Worm (Caenorhabditis elegans) whole organism, L1 larva: ENCODE results near the gene lips-17.

Experiments used
- C04F5.9 ChIP-seq: sonication (generic microtip); optimal IDR thresholded peaks from 2 replicates; lab custom pipeline; 2016; ENCODE audit warnings: missing genetic modification characterization, missing compliant biosample characterization
- C16A3.4 ChIP-seq: fragments of 150-350 bp; optimal IDR thresholded peaks from 2 replicates; lab custom pipeline; 2014; ENCODE audit warnings: missing biosample characterization, missing genetic modification characterization
- ama-1 ChIP-seq: fragments of 150-350 bp; optimal IDR thresholded peaks from 2 replicates; lab custom pipeline; 2014
- blmp-1 ChIP-seq: fragments of 150-350 bp; optimal IDR thresholded peaks from 2 replicates; lab custom pipeline; 2014; ENCODE audit warnings: missing biosample characterization, missing genetic modification characterization
- ceh-63 ChIP-seq: fragments of 200-800 bp; sonication (Bioruptor generic); optimal IDR thresholded peaks from 2 replicates; lab custom pipeline; 2018; ENCODE audit warnings: mild to moderate bottlenecking, missing genetic modification characterization, missing compliant biosample characterization
- ceh-8 ChIP-seq: fragments of 200-800 bp; sonication (Bioruptor generic); optimal IDR thresholded peaks from 2 replicates; lab custom pipeline; 2018; ENCODE audit warnings: mild to moderate bottlenecking, missing genetic modification characterization, moderate library complexity, missing compliant biosample characterization
- ceh-82 ChIP-seq, 3 experiments: fragments of 150-350 bp in 1 of 3; sonication (generic microtip) in 2 of 3; optimal IDR thresholded peaks; 2 replicates each; lab custom pipeline; 2014 to 2017; ENCODE audit warnings: missing biosample characterization in 3 of 3, missing genetic modification characterization in 3 of 3
- ceh-88 ChIP-seq: fragments of 200-800 bp; sonication (Bioruptor generic); IDR thresholded peaks from 2 replicates; pipeline ENCODE4 v1.3.6; 2022; ENCODE audit warnings: missing genetic modification characterization, missing compliant biosample characterization
- dpl-1 ChIP-seq, 3 experiments: fragments of 150-350 bp in 2 of 3; sonication (generic microtip) in 1 of 3; optimal IDR thresholded peaks; 2 replicates each; lab custom pipeline; 2014 to 2017; ENCODE audit warnings: missing biosample characterization in 3 of 3, missing genetic modification characterization in 3 of 3, missing genetic modification reagents in 3 of 3
- dsc-1 ChIP-seq: sonication (generic microtip); optimal IDR thresholded peaks from 2 replicates; lab custom pipeline; 2016; ENCODE audit warnings: mild to moderate bottlenecking, missing genetic modification characterization, missing compliant biosample characterization
- egl-13 ChIP-seq: sonication (generic microtip); optimal IDR thresholded peaks from 2 replicates; lab custom pipeline; 2016; ENCODE audit warnings: missing genotype, missing genetic modification reagents, missing genetic modification characterization, missing compliant biosample characterization
- egl-27 ChIP-seq, 2 experiments: fragments of 150-350 bp in 1 of 2; sonication (generic microtip); optimal IDR thresholded peaks; 3 replicates each; lab custom pipeline; 2017 to 2018; ENCODE audit warnings: missing biosample characterization in 2 of 2, missing genetic modification characterization in 2 of 2, missing genetic modification reagents in 2 of 2
- elt-2 ChIP-seq: sonication (generic microtip); optimal IDR thresholded peaks from 2 replicates; lab custom pipeline; 2016; ENCODE audit warnings: missing genetic modification characterization, mild to moderate bottlenecking, inconsistent platforms, missing compliant biosample characterization, missing genetic modification reagents
- elt-3 ChIP-seq, 6 experiments: fragments of 150-350 bp in 1 of 6; sonication (generic microtip); optimal IDR thresholded peaks; 2 replicates each; lab custom pipeline; 2017 to 2018; ENCODE audit warnings: missing biosample characterization in 6 of 6, missing genetic modification characterization in 6 of 6, inconsistent platforms in 1 of 6
- ets-5 ChIP-seq: fragments of 200-800 bp; sonication (Bioruptor generic); IDR thresholded peaks from 2 replicates; pipeline ENCODE4 v1.3.6; 2022; ENCODE audit warnings: missing genetic modification characterization, missing compliant biosample characterization
- fkh-10 ChIP-seq: sonication (generic microtip); optimal IDR thresholded peaks from 2 replicates; lab custom pipeline; 2017; ENCODE audit warnings: missing biosample characterization, missing genetic modification reagents, missing genetic modification characterization
- fkh-8 ChIP-seq: sonication (generic microtip); optimal IDR thresholded peaks from 2 replicates; lab custom pipeline; 2016; ENCODE audit warnings: mild to moderate bottlenecking, missing genetic modification characterization, missing compliant biosample characterization
- fos-1 ChIP-seq: fragments of 150-350 bp; optimal IDR thresholded peaks from 2 replicates; lab custom pipeline; 2014; ENCODE audit warnings: missing biosample characterization, missing genetic modification characterization
- grh-1 ChIP-seq: fragments of 200-800 bp; sonication (Bioruptor generic); IDR thresholded peaks from 2 replicates; pipeline ENCODE4 v1.3.6; 2022; ENCODE audit warnings: missing genetic modification reagents, missing genetic modification characterization, missing compliant biosample characterization
- hlh-17 ChIP-seq: fragments of 200-800 bp; sonication (Bioruptor generic); optimal IDR thresholded peaks from 2 replicates; lab custom pipeline; 2018; ENCODE audit warnings: missing genetic modification characterization, mild to moderate bottlenecking, missing compliant biosample characterization, moderate library complexity, borderline replicate concordance
- hlh-4 ChIP-seq: sonication (generic microtip); optimal IDR thresholded peaks from 2 replicates; lab custom pipeline; 2016; ENCODE audit warnings: mild to moderate bottlenecking, missing genetic modification characterization, missing compliant biosample characterization
- lin-13 ChIP-seq: fragments of 150-350 bp; optimal IDR thresholded peaks from 2 replicates; lab custom pipeline; 2014; ENCODE audit warnings: missing biosample characterization, missing genetic modification reagents, missing genetic modification characterization
- lin-14 ChIP-seq: fragments of 200-800 bp; sonication (Bioruptor generic); optimal IDR thresholded peaks from 2 replicates; lab custom pipeline; 2018; ENCODE audit warnings: mild to moderate bottlenecking, missing genetic modification characterization, moderate library complexity, missing compliant biosample characterization
- lin-39 ChIP-seq: fragments of 150-350 bp; optimal IDR thresholded peaks from 2 replicates; lab custom pipeline; 2014; ENCODE audit warnings: missing biosample characterization, missing genetic modification reagents, missing genetic modification characterization
- lsy-2 ChIP-seq, 2 experiments: fragments of 150-350 bp; optimal IDR thresholded peaks; 2 replicates each; lab custom pipeline; 2014; ENCODE audit warnings: missing biosample characterization in 2 of 2, missing genetic modification characterization in 2 of 2
- mab-9 ChIP-seq: fragments of 200-800 bp; sonication (Bioruptor generic); IDR thresholded peaks from 2 replicates; pipeline ENCODE4 v1.3.6; 2022; ENCODE audit warnings: missing genetic modification reagents, missing genetic modification characterization, missing compliant biosample characterization
- mef-2 ChIP-seq: fragments of 150-350 bp; optimal IDR thresholded peaks from 2 replicates; lab custom pipeline; 2014; ENCODE audit warnings: missing biosample characterization, missing genetic modification characterization
- mep-1 ChIP-seq: fragments of 150-350 bp; optimal IDR thresholded peaks from 2 replicates; lab custom pipeline; 2014; ENCODE audit warnings: missing biosample characterization, missing genetic modification characterization
- nhr-20 ChIP-seq: sonication (generic microtip); optimal IDR thresholded peaks from 2 replicates; lab custom pipeline; 2016; ENCODE audit warnings: mild to moderate bottlenecking, missing genetic modification characterization, missing compliant biosample characterization
- nhr-28 ChIP-seq: fragments of 150-350 bp; optimal IDR thresholded peaks from 2 replicates; lab custom pipeline; 2014; ENCODE audit warnings: missing biosample characterization, missing genetic modification characterization
- nhr-71 ChIP-seq: sonication (generic microtip); optimal IDR thresholded peaks from 2 replicates; lab custom pipeline; 2016; ENCODE audit warnings: mild to moderate bottlenecking, missing genetic modification characterization, moderate library complexity, missing compliant biosample characterization
- nhr-76 ChIP-seq: sonication (generic microtip); optimal IDR thresholded peaks from 2 replicates; lab custom pipeline; 2017; ENCODE audit warnings: missing biosample characterization, missing genetic modification characterization
- pag-3 ChIP-seq: sonication (generic microtip); optimal IDR thresholded peaks from 2 replicates; lab custom pipeline; 2017; ENCODE audit warnings: missing genetic modification characterization, mild to moderate bottlenecking, missing compliant biosample characterization, antibody characterized with exemption, borderline replicate concordance; ENCODE audit not compliant: insufficient read depth
- pax-3 ChIP-seq: fragments of 200-800 bp; sonication (Bioruptor generic); optimal IDR thresholded peaks from 2 replicates; lab custom pipeline; 2018; ENCODE audit warnings: mild to moderate bottlenecking, missing genetic modification characterization, moderate library complexity, missing compliant biosample characterization
- pqm-1 ChIP-seq: sonication (generic microtip); optimal IDR thresholded peaks from 3 replicates; lab custom pipeline; 2017; ENCODE audit warnings: missing biosample characterization, missing genetic modification characterization
- swsn-7 ChIP-seq: sonication (generic microtip); optimal IDR thresholded peaks from 2 replicates; lab custom pipeline; 2016; ENCODE audit warnings: missing genetic modification characterization, missing compliant biosample characterization
- tbx-2 ChIP-seq: sonication (generic microtip); optimal IDR thresholded peaks from 2 replicates; lab custom pipeline; 2016; ENCODE audit warnings: missing genetic modification characterization, missing compliant biosample characterization
- tlp-1 ChIP-seq: fragments of 150-350 bp; optimal IDR thresholded peaks from 2 replicates; lab custom pipeline; 2014; ENCODE audit warnings: missing biosample characterization, missing genetic modification characterization
- unc-130 ChIP-seq: fragments of 150-350 bp; optimal IDR thresholded peaks from 2 replicates; lab custom pipeline; 2017; ENCODE audit warnings: missing biosample characterization, missing genetic modification characterization, inconsistent platforms
- unc-30 ChIP-seq: sonication (generic microtip); optimal IDR thresholded peaks from 2 replicates; lab custom pipeline; 2017; ENCODE audit warnings: missing biosample characterization, missing genetic modification characterization
- unc-62 ChIP-seq: fragments of 150-350 bp; optimal IDR thresholded peaks from 2 replicates; lab custom pipeline; 2014; ENCODE audit warnings: missing biosample characterization, missing genetic modification reagents, missing genetic modification characterization
- unc-86 ChIP-seq: sonication (generic microtip); optimal IDR thresholded peaks from 2 replicates; lab custom pipeline; 2016; ENCODE audit warnings: missing genetic modification characterization, missing compliant biosample characterization
- unc-98 ChIP-seq: fragments of 200-800 bp; sonication (Bioruptor generic); IDR thresholded peaks from 2 replicates; pipeline ENCODE4 v1.3.6; 2022; ENCODE audit warnings: missing genetic modification characterization, missing compliant biosample characterization
- xbp-1 ChIP-seq: sonication (generic microtip); optimal IDR thresholded peaks from 2 replicates; lab custom pipeline; 2016; ENCODE audit warnings: missing genetic modification characterization, missing compliant biosample characterization
- zag-1 ChIP-seq: fragments of 150-350 bp; optimal IDR thresholded peaks from 2 replicates; lab custom pipeline; 2014; ENCODE audit warnings: missing biosample characterization, missing genetic modification characterization
- zip-4 ChIP-seq: fragments of 200-800 bp; sonication (Bioruptor generic); optimal IDR thresholded peaks from 2 replicates; lab custom pipeline; 2018; ENCODE audit warnings: mild to moderate bottlenecking, missing genetic modification characterization, moderate library complexity, missing compliant biosample characterization
- ztf-4 ChIP-seq: fragments of 150-350 bp; optimal IDR thresholded peaks from 2 replicates; lab custom pipeline; 2014; ENCODE audit warnings: missing biosample characterization, missing genetic modification characterization

lips-17 gene

DNA sequence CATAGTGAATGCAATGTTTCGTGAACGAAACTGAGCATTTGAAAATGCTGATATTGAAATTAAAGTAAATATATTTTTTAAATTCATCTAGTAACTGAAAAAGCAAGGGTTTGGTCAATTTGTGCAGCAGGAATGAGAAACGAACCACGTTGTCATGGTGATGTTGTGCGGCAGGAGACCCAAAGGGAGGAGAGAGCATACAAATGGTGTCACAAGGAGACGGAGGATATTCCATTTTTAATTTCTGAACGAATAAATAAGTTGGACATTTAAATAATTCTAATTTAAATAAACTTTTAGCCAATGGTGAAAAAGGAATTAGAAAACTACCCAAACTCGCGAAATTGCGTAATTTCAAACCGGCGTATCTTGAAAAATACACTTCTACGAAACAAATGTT is 24.5 kb upstream of the lips-17 start, which contains the start of gene mks-3:
TSS of gene mks-3 (minus strand) at position 101 of the 400 bp plus-strand sequence.
- no peak for TF ChIP-seq fos-1
- TF ChIP-seq fkh-8 (tag; lab: Kevin White, UChicago), result peak; percentile 8
- TF ChIP-seq, all 84 proteins: peak for 1

DNA sequence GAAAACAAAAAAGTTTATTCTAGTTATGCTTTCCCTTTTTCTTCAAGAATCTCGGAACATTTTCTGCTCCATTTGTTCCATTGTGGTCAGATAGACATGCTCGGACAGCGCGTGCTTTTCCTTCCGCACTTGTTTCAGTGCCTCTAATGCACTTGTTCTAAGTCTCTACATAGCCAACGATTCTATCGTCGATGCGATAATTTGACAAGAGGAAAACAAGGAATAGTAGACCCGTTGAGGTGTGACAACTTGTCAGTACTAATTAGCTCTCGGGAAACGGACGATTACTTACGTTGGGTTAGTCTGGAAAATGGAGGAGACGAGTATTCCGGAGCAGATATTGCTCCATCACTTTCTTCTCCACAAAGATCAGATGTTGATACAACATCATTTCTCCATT is 19.8 kb upstream of the lips-17 start:
- no peak for TF ChIP-seq elt-2 (tag; lab: Kevin White, UChicago)
- no peak for TF ChIP-seq tlp-1 (tag; lab: Kevin White, UChicago)
- no peak for TF ChIP-seq blmp-1 (tag; lab: Kevin White, UChicago)
- peak; percentile 21 for TF ChIP-seq egl-13 (tag; lab: Kevin White, UChicago)
- no peak for TF ChIP-seq zag-1 (tag; lab: Kevin White, UChicago)
- TF ChIP-seq unc-30 (tag; lab: Kevin White, UChicago), result no peak
- TF ChIP-seq grh-1 (GFP tag; lab: Robert Waterston, UW), result no peak
- no peak for TF ChIP-seq zip-4 (GFP tag; lab: Kevin White, UChicago)
- peak; percentile 73 for TF ChIP-seq ceh-8 (GFP tag; lab: Kevin White, UChicago)
- TF ChIP-seq nhr-76 (tag; lab: Kevin White, UChicago), result no peak
- no peak for TF ChIP-seq ceh-88
- peak; percentile 3 for TF ChIP-seq tbx-2 (tag; lab: Kevin White, UChicago)
- TF ChIP-seq lin-14 (GFP tag; lab: Kevin White, UChicago), result peak; percentile 71
- TF ChIP-seq elt-3 (tag; optimal IDR thresholded peaks at IDR 0.05; lab: Kevin White, UChicago), result no peak
- peak; percentile 28 for TF ChIP-seq unc-86 (tag; lab: Kevin White, UChicago)
- no peak for TF ChIP-seq C16A3.4 (tag; lab: Kevin White, UChicago)
- TF ChIP-seq dpl-1 (GFP tag; optimal IDR thresholded peaks at IDR 0.05; lab: Kevin White, UChicago), result no peak
- no peak for TF ChIP-seq pqm-1
- TF ChIP-seq lin-39 (tag; lab: Kevin White, UChicago), result no peak
- TF ChIP-seq, all 84 proteins: peak for 5

DNA sequence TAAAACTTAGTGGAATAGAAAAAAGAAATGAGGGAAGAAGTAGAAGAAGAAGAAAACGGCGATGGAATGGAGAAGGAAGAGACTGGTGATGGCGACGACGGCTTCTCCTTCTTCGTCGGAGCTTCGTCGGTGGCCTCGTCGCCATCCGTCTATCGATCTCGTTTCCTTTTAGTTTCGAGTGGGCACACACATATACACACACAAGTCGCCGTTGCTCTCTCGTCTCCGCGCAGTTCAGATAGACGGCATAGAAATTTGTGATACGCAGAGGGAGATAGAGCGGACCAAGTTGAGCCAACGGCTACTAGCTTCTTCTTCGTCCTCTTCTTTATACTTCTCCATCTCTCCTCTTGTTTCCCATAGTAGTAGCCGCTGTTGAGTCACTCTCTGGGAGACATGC is 14.8 kb upstream of the lips-17 start:
- TF ChIP-seq C04F5.9 (tag; lab: Kevin White, UChicago), result no peak
- peak; percentile 63 for TF ChIP-seq nhr-71 (tag; lab: Kevin White, UChicago)
- no peak for TF ChIP-seq hlh-17 (GFP tag; lab: Kevin White, UChicago)
- TF ChIP-seq mep-1 (tag; lab: Kevin White, UChicago), result no peak
- no peak for TF ChIP-seq unc-30 (tag; lab: Kevin White, UChicago)
- peak; percentile 60 for TF ChIP-seq unc-86 (tag; lab: Kevin White, UChicago)
- peak; percentile 51 for TF ChIP-seq egl-13 (tag; lab: Kevin White, UChicago)
- TF ChIP-seq swsn-7 (tag; lab: Kevin White, UChicago), result peak; percentile 52
- TF ChIP-seq unc-130 (tag; lab: Kevin White, UChicago), result no peak
- TF ChIP-seq lin-13 (GFP tag; lab: Kevin White, UChicago), result no peak
- peak; percentile 22 for TF ChIP-seq xbp-1 (tag; lab: Kevin White, UChicago)
- no peak for TF ChIP-seq dsc-1
- TF ChIP-seq ztf-4 (tag; lab: Kevin White, UChicago), result no peak
- TF ChIP-seq pag-3 (tag; lab: Kevin White, UChicago), result no peak
- TF ChIP-seq elt-3 (tag; optimal IDR thresholded peaks at IDR 0.05; lab: Kevin White, UChicago), result no peak
- no peak for TF ChIP-seq C16A3.4 (tag; lab: Kevin White, UChicago)
- TF ChIP-seq ceh-88, result no peak
- peak; percentile 3 to 23 for TF ChIP-seq lsy-2 (tag; optimal IDR thresholded peaks at IDR 0.05; lab: Kevin White, UChicago)
- no peak for TF ChIP-seq unc-98 (GFP tag; lab: Robert Waterston, UW)
- TF ChIP-seq ceh-8 (GFP tag; lab: Kevin White, UChicago), result no peak
- TF ChIP-seq tlp-1 (tag; lab: Kevin White, UChicago), result no peak
- no peak for TF ChIP-seq egl-27 (tag; optimal IDR thresholded peaks at IDR 0.05; lab: Kevin White, UChicago)
- no peak for TF ChIP-seq zip-4 (GFP tag; lab: Kevin White, UChicago)
- peak; percentile 93 for TF ChIP-seq lin-14 (GFP tag; lab: Kevin White, UChicago)
- no peak for TF ChIP-seq mab-9
- TF ChIP-seq ama-1 (lab: Kevin White, UChicago), result no peak
- peak; percentile 84 for TF ChIP-seq fkh-8 (tag; lab: Kevin White, UChicago)
- no peak for TF ChIP-seq nhr-20 (tag; lab: Kevin White, UChicago)
- TF ChIP-seq hlh-4 (tag; lab: Kevin White, UChicago), result no peak
- no peak for TF ChIP-seq fos-1
- TF ChIP-seq ets-5 (GFP tag; lab: Robert Waterston, UW), result no peak
- no peak for TF ChIP-seq mef-2 (tag; lab: Kevin White, UChicago)
- no peak for TF ChIP-seq lin-39 (tag; lab: Kevin White, UChicago)
- TF ChIP-seq ceh-63, result no peak
- no peak for TF ChIP-seq unc-62
- TF ChIP-seq ceh-82 (tag; optimal IDR thresholded peaks at IDR 0.05; lab: Kevin White, UChicago), result peak in 2 of 3 experiments; percentile 40 to 46
- no peak for TF ChIP-seq nhr-28
- peak; percentile 13 for TF ChIP-seq pax-3 (tag; lab: Kevin White, UChicago)
- TF ChIP-seq fkh-10 (GFP tag; lab: Kevin White, UChicago), result peak; percentile 76
